Worm (Caenorhabditis elegans) whole organism, L3 larva: ENCODE data around the gene nspb-6.

Source experiments
- aly-2 ChIP-seq: fragments of 150-350 bp; optimal IDR thresholded peaks from 2 replicates; lab custom pipeline; 2014; ENCODE audit warnings: missing biosample characterization, missing genetic modification characterization
- ceh-16 ChIP-seq: sonication (generic microtip); optimal IDR thresholded peaks from 2 replicates; lab custom pipeline; 2017; ENCODE audit warnings: missing biosample characterization, missing genetic modification characterization
- ceh-28 ChIP-seq: fragments of 150-350 bp; optimal IDR thresholded peaks from 2 replicates; lab custom pipeline; 2014; ENCODE audit warnings: missing biosample characterization, missing genetic modification reagents, missing genetic modification characterization
- ceh-82 ChIP-seq: fragments of 150-350 bp; optimal IDR thresholded peaks from 2 replicates; lab custom pipeline; 2014; ENCODE audit warnings: missing biosample characterization, missing genetic modification characterization
- elt-1 ChIP-seq: fragments of 150-350 bp; optimal IDR thresholded peaks from 2 replicates; lab custom pipeline; 2014; ENCODE audit warnings: missing biosample characterization, missing genetic modification characterization
- jun-1 ChIP-seq: fragments of 150-350 bp; optimal IDR thresholded peaks from 2 replicates; lab custom pipeline; 2014; ENCODE audit warnings: missing biosample characterization, missing genetic modification reagents, missing genetic modification characterization
- lin-15B ChIP-seq: fragments of 150-350 bp; optimal IDR thresholded peaks from 2 replicates; lab custom pipeline; 2014; ENCODE audit warnings: missing biosample characterization, missing genetic modification characterization
- nhr-76 ChIP-seq: fragments of 150-350 bp; sonication (generic microtip); optimal IDR thresholded peaks from 5 replicates; lab custom pipeline; 2014; ENCODE audit warnings: missing biosample characterization, missing genetic modification characterization
- nhr-77 ChIP-seq: fragments of 150-350 bp; optimal IDR thresholded peaks from 2 replicates; lab custom pipeline; 2014; ENCODE audit warnings: missing biosample characterization, missing genetic modification characterization
- pha-4 ChIP-seq: fragments of 150-350 bp; optimal IDR thresholded peaks from 2 replicates; lab custom pipeline; 2014; ENCODE audit warnings: missing biosample characterization, missing genetic modification reagents, missing genetic modification characterization
- pqm-1 ChIP-seq: fragments of 150-350 bp; optimal IDR thresholded peaks from 2 replicates; lab custom pipeline; 2017; ENCODE audit warnings: missing biosample characterization, missing genetic modification characterization, inconsistent platforms
- zag-1 ChIP-seq: fragments of 150-350 bp; optimal IDR thresholded peaks from 2 replicates; lab custom pipeline; 2014; ENCODE audit warnings: missing biosample characterization, missing genetic modification characterization
- ztf-11 ChIP-seq: fragments of 150-350 bp; optimal IDR thresholded peaks from 2 replicates; lab custom pipeline; 2014; ENCODE audit warnings: missing biosample characterization, missing genetic modification characterization

ce11 chrIV:5944172-5944571 is 48.9 kb downstream of the nspb-6 start:
- TF ChIP-seq nhr-77 (tag; lab: Kevin White, UChicago) (no peak), ceh-28 (tag; lab: Kevin White, UChicago) (no peak), ceh-16 (no peak), zag-1 (tag; lab: Kevin White, UChicago) (no peak), elt-1 (tag; lab: Kevin White, UChicago) (no peak), ztf-11 (tag; lab: Kevin White, UChicago) (no peak), jun-1 (tag; lab: Kevin White, UChicago) (no peak), aly-2 (no peak), nhr-76 (tag; lab: Kevin White, UChicago) (no peak), pha-4 (tag; lab: Kevin White, UChicago) (no peak), lin-15B (tag; lab: Kevin White, UChicago) (no peak), ceh-82 (tag; lab: Kevin White, UChicago) (no peak), pqm-1 (tag; lab: Kevin White, UChicago) (no peak)
